Worm (Caenorhabditis elegans) whole organism, midembryonic: ENCODE measurements around the gene spl-1.

Source experiments
- T22C8.4 ChIP-seq: fragments of 200-800 bp; sonication (Bioruptor generic); IDR thresholded peaks from 2 replicates; pipeline ENCODE4 v1.3.6; 2022; ENCODE audit warnings: missing genetic modification characterization, missing compliant biosample characterization
- cog-1 ChIP-seq: sonication (generic microtip); optimal IDR thresholded peaks from 2 replicates; lab custom pipeline; 2016; ENCODE audit warnings: missing genetic modification characterization, missing compliant biosample characterization
- flt-1 ChIP-seq: fragments of 200-800 bp; sonication (Bioruptor generic); IDR thresholded peaks from 2 replicates; pipeline ENCODE4 v1.3.6; 2022; ENCODE audit warnings: missing genetic modification characterization, missing compliant biosample characterization
- klf-2 ChIP-seq: fragments of 200-800 bp; sonication (Bioruptor generic); conservative IDR thresholded peaks from 2 replicates; pipeline ENCODE4 v1.3.6; 2022; ENCODE audit warnings: missing genetic modification reagents, missing genetic modification characterization, missing compliant biosample characterization
- med-1 ChIP-seq: sonication (generic microtip); optimal IDR thresholded peaks from 2 replicates; lab custom pipeline; 2017; ENCODE audit warnings: missing genetic modification characterization, mild to moderate bottlenecking, missing compliant biosample characterization, antibody characterized with exemption, missing genetic modification reagents; ENCODE audit not compliant: insufficient read depth
- ref-1 ChIP-seq: fragments of 200-800 bp; sonication (Bioruptor generic); conservative IDR thresholded peaks from 2 replicates; pipeline ENCODE4 v1.3.6; 2022; ENCODE audit warnings: missing genetic modification reagents, missing genetic modification characterization, missing compliant biosample characterization
- tab-1 ChIP-seq: fragments of 200-800 bp; sonication (Bioruptor generic); IDR thresholded peaks from 2 replicates; pipeline ENCODE4 v1.3.6; 2022; ENCODE audit warnings: missing genetic modification characterization, missing compliant biosample characterization
- ztf-23 ChIP-seq: fragments of 200-800 bp; sonication (Bioruptor generic); IDR thresholded peaks from 2 replicates; pipeline ENCODE4 v1.3.6; 2022; ENCODE audit warnings: missing genetic modification reagents, missing genetic modification characterization, missing compliant biosample characterization
- ztf-29 ChIP-seq: fragments of 200-800 bp; sonication (Bioruptor generic); IDR thresholded peaks from 2 replicates; pipeline ENCODE4 v1.3.6; 2022; ENCODE audit warnings: missing genetic modification reagents, missing genetic modification characterization, missing compliant biosample characterization

The spl-1 gene

ce11 chrIV:387283-388048, 4.5 kb upstream of the spl-1 start:
- no peak for TF ChIP-seq ztf-29 (GFP tag; lab: Robert Waterston, UW)
- no peak for TF ChIP-seq med-1
- TF ChIP-seq cog-1: no peak

ce11 chrIV:386576-386975, 3.6 kb upstream of the spl-1 start, which contains the start of gene T07A9.14:
T07A9.14 (plus strand) TSS chrIV:386699.
- TF ChIP-seq cog-1 (no peak), T22C8.4 (GFP tag; lab: Robert Waterston, UW) (no peak), tab-1 (GFP tag; lab: Robert Waterston, UW) (no peak), klf-2 (GFP tag; lab: Robert Waterston, UW) (no peak), med-1 (no peak), ztf-29 (GFP tag; lab: Robert Waterston, UW) (no peak), flt-1 (GFP tag; lab: Robert Waterston, UW) (no peak), ztf-23 (GFP tag; lab: Robert Waterston, UW) (no peak), ref-1 (no peak)

- peak; percentile 84 for TF ChIP-seq cog-1
- 0 out of 2 replicates have a peak, but pooled peaks have one; percentile 39 for TF ChIP-seq ref-1
- TF ChIP-seq ztf-29 (GFP tag; lab: Robert Waterston, UW): peak; percentile 85
- peak; percentile 93 for TF ChIP-seq ztf-23 (GFP tag; lab: Robert Waterston, UW)
- TF ChIP-seq T22C8.4 (GFP tag; lab: Robert Waterston, UW): peak; percentile 72
- peak; percentile 78; the same call in 1 of the 2 replicates for TF ChIP-seq tab-1 (GFP tag; lab: Robert Waterston, UW)
- peak; percentile 86 for TF ChIP-seq flt-1 (GFP tag; lab: Robert Waterston, UW)
- peak; percentile 87 for TF ChIP-seq klf-2 (GFP tag; lab: Robert Waterston, UW)
Observed at ce11 chrIV:385150-385937, 2.4 kb upstream of the spl-1 start, which contains the start of gene rps-24. rps-24 (plus strand) TSS chrIV:385887.

- no peak for TF ChIP-seq flt-1 (GFP tag; lab: Robert Waterston, UW)
- no peak for TF ChIP-seq ztf-29 (GFP tag; lab: Robert Waterston, UW)
- no peak for TF ChIP-seq ztf-23 (GFP tag; lab: Robert Waterston, UW)
- TF ChIP-seq cog-1: no peak
- TF ChIP-seq T22C8.4 (GFP tag; lab: Robert Waterston, UW): no peak
- no peak for TF ChIP-seq tab-1 (GFP tag; lab: Robert Waterston, UW)
- TF ChIP-seq klf-2 (GFP tag; lab: Robert Waterston, UW): no peak
- TF ChIP-seq med-1: no peak
- TF ChIP-seq ref-1: no peak
Observed at ce11 chrIV:379605-380004, 3.4 kb downstream of the spl-1 start.

ce11 chrIV:378838-379237, 4.1 kb downstream of the spl-1 start:
- TF ChIP-seq ztf-29 (GFP tag; lab: Robert Waterston, UW): no peak
- no peak for TF ChIP-seq ref-1
- TF ChIP-seq med-1: no peak
- no peak for TF ChIP-seq flt-1 (GFP tag; lab: Robert Waterston, UW)
- no peak for TF ChIP-seq T22C8.4 (GFP tag; lab: Robert Waterston, UW)
- no peak for TF ChIP-seq cog-1
- TF ChIP-seq tab-1 (GFP tag; lab: Robert Waterston, UW): no peak
- TF ChIP-seq ztf-23 (GFP tag; lab: Robert Waterston, UW): no peak
- no peak for TF ChIP-seq klf-2 (GFP tag; lab: Robert Waterston, UW)

- TF ChIP-seq ref-1 (no peak), klf-2 (GFP tag; lab: Robert Waterston, UW) (no peak), flt-1 (GFP tag; lab: Robert Waterston, UW) (no peak), ztf-23 (GFP tag; lab: Robert Waterston, UW) (no peak), med-1 (no peak), ztf-29 (GFP tag; lab: Robert Waterston, UW) (no peak), tab-1 (GFP tag; lab: Robert Waterston, UW) (no peak), cog-1 (no peak), T22C8.4 (GFP tag; lab: Robert Waterston, UW) (no peak)
Observed at ce11 chrIV:378367-378766, 4.6 kb downstream of the spl-1 start.

ce11 chrIV:377791-378190, 5.2 kb downstream of the spl-1 start:
- TF ChIP-seq T22C8.4 (GFP tag; lab: Robert Waterston, UW) (no peak), ztf-23 (GFP tag; lab: Robert Waterston, UW) (no peak), ztf-29 (GFP tag; lab: Robert Waterston, UW) (no peak), tab-1 (GFP tag; lab: Robert Waterston, UW) (no peak), klf-2 (GFP tag; lab: Robert Waterston, UW) (no peak), med-1 (no peak), flt-1 (GFP tag; lab: Robert Waterston, UW) (no peak), cog-1 (no peak), ref-1 (no peak)

ce11 chrIV:375915-376314, 7.1 kb downstream of the spl-1 start, which contains the start of gene fln-1:
fln-1 (minus strand) TSS chrIV:376015.
- no peak for TF ChIP-seq tab-1 (GFP tag; lab: Robert Waterston, UW)
- TF ChIP-seq cog-1: no peak
- TF ChIP-seq ztf-29 (GFP tag; lab: Robert Waterston, UW): no peak
- no peak for TF ChIP-seq ref-1
- TF ChIP-seq klf-2 (GFP tag; lab: Robert Waterston, UW): no peak
- TF ChIP-seq flt-1 (GFP tag; lab: Robert Waterston, UW): no peak
- no peak for TF ChIP-seq med-1
- TF ChIP-seq ztf-23 (GFP tag; lab: Robert Waterston, UW): no peak
- TF ChIP-seq T22C8.4 (GFP tag; lab: Robert Waterston, UW): no peak

- TF ChIP-seq cog-1 (no peak), tab-1 (GFP tag; lab: Robert Waterston, UW) (no peak), T22C8.4 (GFP tag; lab: Robert Waterston, UW) (no peak), med-1 (no peak), ztf-29 (GFP tag; lab: Robert Waterston, UW) (no peak), flt-1 (GFP tag; lab: Robert Waterston, UW) (no peak)
Observed at ce11 chrIV:373963-374362, 9.0 kb downstream of the spl-1 start.
